Worm (Caenorhabditis elegans): ENCODE data around the gene C06B3.7.

C06B3.7 gene

ce11 chrV:13878226-13878625, 31.3 kb upstream of the C06B3.7 start:
- TF ChIP-seq ets-7 (tag; optimal IDR thresholded peaks at IDR 0.05) (no peak), F13C5.2 (tag; optimal IDR thresholded peaks at IDR 0.05) (no peak), hmbx-1 (tag; optimal IDR thresholded peaks at IDR 0.05) (no peak), pes-1 (GFP tag; IDR thresholded peaks at IDR 0.05) (no peak), tbx-11 (GFP tag; IDR thresholded peaks at IDR 0.05) (no peak), B0310.2 (tag; optimal IDR thresholded peaks at IDR 0.05) (no peak), aly-1 (tag; optimal IDR thresholded peaks at IDR 0.05) (no peak), hnd-1 (tag; optimal IDR thresholded peaks at IDR 0.05) (no peak), ama-1 (optimal IDR thresholded peaks at IDR 0.05) (no peak), ceh-36 (tag; optimal IDR thresholded peaks at IDR 0.05) (no peak)

ce11 chrV:13879241-13879640, 30.2 kb upstream of the C06B3.7 start, which contains the start of gene lbp-7:
Gene lbp-7, plus strand, starts transcription at chrV:13879552.
- TF ChIP-seq ets-7 (tag; optimal IDR thresholded peaks at IDR 0.05), result no peak

ce11 chrV:13880163-13880562, 29.3 kb upstream of the C06B3.7 start:
- TF ChIP-seq B0310.2 (tag; optimal IDR thresholded peaks at IDR 0.05), result no peak
- TF ChIP-seq sea-1 (GFP tag; conservative IDR thresholded peaks at IDR 0.05), result no peak
- no peak for TF ChIP-seq ceh-13 (GFP tag; optimal IDR thresholded peaks at IDR 0.05)
- no peak for TF ChIP-seq aly-1 (tag; optimal IDR thresholded peaks at IDR 0.05)
- TF ChIP-seq flt-1 (GFP tag; IDR thresholded peaks at IDR 0.05), result no peak
- no peak for TF ChIP-seq F13C5.2 (tag; optimal IDR thresholded peaks at IDR 0.05)
- no peak for TF ChIP-seq hnd-1 (tag; optimal IDR thresholded peaks at IDR 0.05)
- TF ChIP-seq tra-4 (tag; optimal IDR thresholded peaks at IDR 0.05), result no peak
- no peak for TF ChIP-seq ceh-36 (tag; optimal IDR thresholded peaks at IDR 0.05)
- TF ChIP-seq hmg-4 (GFP tag; optimal IDR thresholded peaks at IDR 0.05), result no peak
- TF ChIP-seq hmbx-1 (tag; optimal IDR thresholded peaks at IDR 0.05), result no peak
- no peak for TF ChIP-seq pes-1 (GFP tag; IDR thresholded peaks at IDR 0.05)

- TF ChIP-seq scrt-1 (GFP tag; IDR thresholded peaks at IDR 0.05), result no peak
- no peak for TF ChIP-seq B0310.2 (tag; optimal IDR thresholded peaks at IDR 0.05)
- no peak for TF ChIP-seq hmbx-1 (tag; optimal IDR thresholded peaks at IDR 0.05)
- no peak for TF ChIP-seq tbx-11 (GFP tag; IDR thresholded peaks at IDR 0.05)
- TF ChIP-seq ets-7 (tag; optimal IDR thresholded peaks at IDR 0.05), result no peak
- TF ChIP-seq tbx-37 (GFP tag; conservative IDR thresholded peaks at IDR 0.05), result no peak
- no peak for TF ChIP-seq pes-1 (GFP tag; IDR thresholded peaks at IDR 0.05)
- no peak for TF ChIP-seq sea-1 (GFP tag; conservative IDR thresholded peaks at IDR 0.05)
- TF ChIP-seq F13C5.2 (tag; optimal IDR thresholded peaks at IDR 0.05), result no peak
- TF ChIP-seq ama-1 (optimal IDR thresholded peaks at IDR 0.05), result no peak
- no peak for TF ChIP-seq hmg-4 (GFP tag; optimal IDR thresholded peaks at IDR 0.05)
- TF ChIP-seq tra-4 (tag; optimal IDR thresholded peaks at IDR 0.05), result no peak
- no peak for TF ChIP-seq aly-1 (tag; optimal IDR thresholded peaks at IDR 0.05)
- no peak for TF ChIP-seq flt-1 (GFP tag; IDR thresholded peaks at IDR 0.05)
- TF ChIP-seq hnd-1 (tag; optimal IDR thresholded peaks at IDR 0.05), result no peak
These were observed 28.9 kb upstream of the C06B3.7 start, which contains the start of gene T22G5.3 for ce11 chrV:13880607-13881006. Gene T22G5.3, plus strand, starts transcription at chrV:13880907.

- TF ChIP-seq flt-1 (GFP tag; IDR thresholded peaks at IDR 0.05) (no peak), sea-1 (GFP tag; conservative IDR thresholded peaks at IDR 0.05) (no peak), hmg-4 (GFP tag; optimal IDR thresholded peaks at IDR 0.05) (no peak), scrt-1 (GFP tag; IDR thresholded peaks at IDR 0.05) (no peak), ama-1 (optimal IDR thresholded peaks at IDR 0.05) (no peak), ceh-13 (GFP tag; optimal IDR thresholded peaks at IDR 0.05) (no peak), tbx-37 (GFP tag; conservative IDR thresholded peaks at IDR 0.05) (no peak), F13C5.2 (tag; optimal IDR thresholded peaks at IDR 0.05) (no peak), tra-4 (tag; optimal IDR thresholded peaks at IDR 0.05) (no peak), pes-1 (GFP tag; IDR thresholded peaks at IDR 0.05) (no peak)
These were observed 22.1 kb upstream of the C06B3.7 start, which contains the start of gene srsx-19 for ce11 chrV:13887358-13887757. Gene srsx-19, plus strand, starts transcription at chrV:13887658.

ce11 chrV:13889516-13889915, 20.0 kb upstream of the C06B3.7 start, which contains the start of gene spp-12:
Gene spp-12, plus strand, starts transcription at chrV:13889816.
- no peak for TF ChIP-seq hmbx-1 (tag; optimal IDR thresholded peaks at IDR 0.05)
- no peak for TF ChIP-seq hmg-4 (GFP tag; optimal IDR thresholded peaks at IDR 0.05)
- no peak for TF ChIP-seq tbx-11 (GFP tag; IDR thresholded peaks at IDR 0.05)
- no peak for TF ChIP-seq ceh-36 (tag; optimal IDR thresholded peaks at IDR 0.05)

- no peak for TF ChIP-seq hmg-4 (GFP tag; optimal IDR thresholded peaks at IDR 0.05)
- TF ChIP-seq ets-7 (tag; optimal IDR thresholded peaks at IDR 0.05), result no peak
- TF ChIP-seq ceh-13 (GFP tag; optimal IDR thresholded peaks at IDR 0.05), result no peak
- no peak for TF ChIP-seq ceh-36 (tag; optimal IDR thresholded peaks at IDR 0.05)
- TF ChIP-seq ama-1 (optimal IDR thresholded peaks at IDR 0.05), result no peak
- no peak for TF ChIP-seq scrt-1 (GFP tag; IDR thresholded peaks at IDR 0.05)
- TF ChIP-seq tbx-11 (GFP tag; IDR thresholded peaks at IDR 0.05), result no peak
- no peak for TF ChIP-seq hmbx-1 (tag; optimal IDR thresholded peaks at IDR 0.05)
- TF ChIP-seq pes-1 (GFP tag; IDR thresholded peaks at IDR 0.05), result no peak
These were observed 19.0 kb upstream of the C06B3.7 start, which contains the start of gene lbp-8 for ce11 chrV:13890473-13890872. Gene lbp-8, plus strand, starts transcription at chrV:13890773.

- TF ChIP-seq pes-1 (GFP tag; IDR thresholded peaks at IDR 0.05) (no peak), tra-4 (tag; optimal IDR thresholded peaks at IDR 0.05) (no peak), flt-1 (GFP tag; IDR thresholded peaks at IDR 0.05) (no peak), ets-7 (tag; optimal IDR thresholded peaks at IDR 0.05) (no peak), B0310.2 (tag; optimal IDR thresholded peaks at IDR 0.05) (no peak), hnd-1 (tag; optimal IDR thresholded peaks at IDR 0.05) (no peak), scrt-1 (GFP tag; IDR thresholded peaks at IDR 0.05) (no peak), ceh-13 (GFP tag; optimal IDR thresholded peaks at IDR 0.05) (no peak), ceh-36 (tag; optimal IDR thresholded peaks at IDR 0.05) (no peak), tbx-37 (GFP tag; conservative IDR thresholded peaks at IDR 0.05) (no peak)
These were observed 18.0 kb upstream of the C06B3.7 start for ce11 chrV:13891489-13891888.

Data from whole organism, early embryonic.